Worm (Caenorhabditis elegans) whole organism, young adult: ENCODE results near the gene rad-54.L2.
A peak's percentile ranks its signal among the peaks of the same experiment; 100 is the strongest.

Experiments used
- D2030.7 ChIP-seq: fragments of 200-800 bp; sonication (Bioruptor generic); IDR thresholded peaks from 2 replicates; pipeline ENCODE4 v1.3.6; 2022; ENCODE audit warnings: missing genetic modification reagents, missing genetic modification characterization, missing compliant biosample characterization
- F10E7.11 ChIP-seq: sonication (generic microtip); optimal IDR thresholded peaks from 2 replicates; lab custom pipeline; 2017; ENCODE audit warnings: mild to moderate bottlenecking, missing genetic modification characterization, moderate library complexity, missing compliant biosample characterization
- F33H1.4 ChIP-seq: fragments of 200-800 bp; sonication (Bioruptor generic); IDR thresholded peaks from 2 replicates; pipeline ENCODE4 v1.3.6; 2022; ENCODE audit warnings: missing genetic modification reagents, missing genetic modification characterization, missing compliant biosample characterization
- F37B4.10 ChIP-seq: fragments of 200-800 bp; sonication (Bioruptor generic); IDR thresholded peaks from 2 replicates; pipeline ENCODE4 v1.3.6; 2022; ENCODE audit warnings: missing genetic modification characterization, missing compliant biosample characterization
- F39B2.1 ChIP-seq: fragments of 200-800 bp; sonication (Bioruptor generic); IDR thresholded peaks from 2 replicates; pipeline ENCODE4 v1.3.6; 2022; ENCODE audit warnings: missing genetic modification reagents, missing genetic modification characterization, missing compliant biosample characterization
- K12H6.12 ChIP-seq: fragments of 200-800 bp; sonication (Bioruptor generic); optimal IDR thresholded peaks from 2 replicates; lab custom pipeline; 2018; ENCODE audit warnings: mild to moderate bottlenecking, missing genetic modification characterization, missing compliant biosample characterization
- akir-1 ChIP-seq: fragments of 200-800 bp; sonication (Bioruptor generic); optimal IDR thresholded peaks from 2 replicates; lab custom pipeline; 2018; ENCODE audit warnings: mild to moderate bottlenecking, missing genetic modification characterization, moderate library complexity, missing compliant biosample characterization
- ama-1 ChIP-seq, 3 experiments: fragments of 150-350 bp in 1 of 3; sonication (generic microtip) in 2 of 3; optimal IDR thresholded peaks; 2 replicates each; lab custom pipeline; 2014 to 2018; ENCODE audit warnings: missing biosample characterization in 2 of 3, missing genetic modification characterization in 2 of 3, missing genetic modification reagents in 2 of 3
- aptf-3 ChIP-seq: fragments of 200-800 bp; sonication (Bioruptor generic); IDR thresholded peaks from 2 replicates; pipeline ENCODE4 v1.3.6; 2022; ENCODE audit warnings: missing genetic modification characterization, missing compliant biosample characterization
- attf-5 ChIP-seq: fragments of 200-800 bp; sonication (Bioruptor generic); optimal IDR thresholded peaks from 2 replicates; lab custom pipeline; 2018; ENCODE audit warnings: mild to moderate bottlenecking, missing genetic modification characterization, missing compliant biosample characterization
- attf-6 ChIP-seq: fragments of 200-800 bp; sonication (Bioruptor generic); IDR thresholded peaks from 2 replicates; pipeline ENCODE4 v1.3.6; 2022; ENCODE audit warnings: missing genetic modification reagents, missing genetic modification characterization, missing compliant biosample characterization
- cebp-1 ChIP-seq, 2 experiments: fragments of 200-800 bp in 1 of 2; sonication (Bioruptor generic) in 1 of 2; sonication (generic microtip) in 1 of 2; IDR thresholded peaks in 1 of 2; optimal IDR thresholded peaks in 1 of 2; 2 replicates each; pipeline versions ENCODE4 v1.3.6 to Lab custom; 2017 to 2022; ENCODE audit warnings: missing compliant biosample characterization in 2 of 2, missing genetic modification characterization in 2 of 2, mild to moderate bottlenecking in 1 of 2, missing genetic modification reagents in 1 of 2, moderate library complexity in 1 of 2
- ceh-100 ChIP-seq: fragments of 200-800 bp; sonication (Bioruptor generic); IDR thresholded peaks from 2 replicates; pipeline ENCODE4 v1.3.6; 2022; ENCODE audit warnings: missing genetic modification reagents, missing genetic modification characterization, missing compliant biosample characterization
- ekl-4 ChIP-seq: fragments of 200-800 bp; sonication (Bioruptor generic); IDR thresholded peaks from 2 replicates; pipeline ENCODE4 v1.3.6; 2022; ENCODE audit warnings: missing genetic modification reagents, missing genetic modification characterization, missing compliant biosample characterization
- him-1 ChIP-seq: sonication (generic microtip); optimal IDR thresholded peaks from 2 replicates; lab custom pipeline; 2016; ENCODE audit warnings: missing genotype, missing genetic modification reagents, missing genetic modification characterization, missing compliant biosample characterization
- hmg-1.2 ChIP-seq: fragments of 200-800 bp; sonication (Bioruptor generic); IDR thresholded peaks from 2 replicates; pipeline ENCODE4 v1.3.6; 2022; ENCODE audit warnings: missing genetic modification reagents, missing genetic modification characterization, missing compliant biosample characterization
- lin-35 ChIP-seq, 3 experiments: fragments of 150-350 bp in 2 of 3; sonication (generic microtip) in 1 of 3; optimal IDR thresholded peaks; 2 replicates each; lab custom pipeline; 2014 to 2018; ENCODE audit warnings: missing biosample characterization in 3 of 3, missing genetic modification characterization in 3 of 3, missing genetic modification reagents in 3 of 3
- mcd-1 ChIP-seq: fragments of 200-800 bp; sonication (Bioruptor generic); IDR thresholded peaks from 2 replicates; pipeline ENCODE4 v1.3.6; 2022; ENCODE audit warnings: missing genetic modification reagents, missing genetic modification characterization, missing compliant biosample characterization
- nfya-1 ChIP-seq: sonication (generic microtip); optimal IDR thresholded peaks from 2 replicates; lab custom pipeline; 2017; ENCODE audit warnings: antibody characterized with exemption, missing compliant biosample characterization, missing genetic modification characterization, borderline replicate concordance; ENCODE audit not compliant: insufficient read depth
- nfyb-1 ChIP-seq: fragments of 200-800 bp; sonication (Bioruptor generic); IDR thresholded peaks from 2 replicates; pipeline ENCODE4 v1.3.6; 2022; ENCODE audit warnings: missing genetic modification reagents, missing genetic modification characterization, missing compliant biosample characterization
- nhr-120 ChIP-seq: fragments of 200-800 bp; sonication (Bioruptor generic); IDR thresholded peaks from 2 replicates; pipeline ENCODE4 v1.3.6; 2022; ENCODE audit warnings: missing genetic modification characterization, missing compliant biosample characterization
- nhr-179 ChIP-seq: sonication (generic microtip); optimal IDR thresholded peaks from 2 replicates; lab custom pipeline; 2016; ENCODE audit warnings: mild to moderate bottlenecking, missing genetic modification characterization, missing compliant biosample characterization
- nhr-80 ChIP-seq: sonication (generic microtip); optimal IDR thresholded peaks from 2 replicates; lab custom pipeline; 2016; ENCODE audit warnings: missing genetic modification characterization, missing compliant biosample characterization
- pbrm-1 ChIP-seq: fragments of 200-800 bp; sonication (Bioruptor generic); IDR thresholded peaks from 2 replicates; pipeline ENCODE4 v1.3.6; 2022; ENCODE audit warnings: missing genetic modification reagents, missing genetic modification characterization, missing compliant biosample characterization
- snpc-3.4 ChIP-seq: sonication (generic microtip); optimal IDR thresholded peaks from 2 replicates; lab custom pipeline; 2017; ENCODE audit warnings: missing genetic modification characterization, mild to moderate bottlenecking, missing compliant biosample characterization, antibody characterized with exemption, moderate library complexity, missing genotype, missing genetic modification reagents
- snpc-4 ChIP-seq, 5 experiments: fragments of 150-350 bp in 1 of 5; sonication (generic microtip) in 4 of 5; optimal IDR thresholded peaks; 2 replicates each; lab custom pipeline; 2014 to 2018; ENCODE audit warnings: missing genetic modification characterization in 5 of 5, missing biosample characterization in 3 of 5, antibody characterized with exemption in 2 of 5, mild to moderate bottlenecking in 2 of 5, missing compliant biosample characterization in 2 of 5, missing genotype in 2 of 5, moderate library complexity in 2 of 5, missing genetic modification reagents in 1 of 5
- tbp1 ChIP-seq: fragments of 200-800 bp; sonication (Bioruptor generic); optimal IDR thresholded peaks from 2 replicates; lab custom pipeline; 2018; ENCODE audit warnings: mild to moderate bottlenecking, missing genetic modification characterization, missing compliant biosample characterization
- zfh-2 ChIP-seq: fragments of 200-800 bp; sonication (Bioruptor generic); conservative IDR thresholded peaks from 2 replicates; pipeline ENCODE4 v1.3.6; 2022; ENCODE audit warnings: missing genetic modification reagents, missing genetic modification characterization, missing compliant biosample characterization
- ztf-22 ChIP-seq: fragments of 200-800 bp; sonication (Bioruptor generic); optimal IDR thresholded peaks from 2 replicates; lab custom pipeline; 2018; ENCODE audit warnings: mild to moderate bottlenecking, missing genetic modification characterization, moderate library complexity, missing compliant biosample characterization
- ztf-26 ChIP-seq: sonication (generic microtip); optimal IDR thresholded peaks from 2 replicates; lab custom pipeline; 2017; ENCODE audit warnings: missing genetic modification characterization, missing compliant biosample characterization

Gene rad-54.L2

ce11 chrIV:8893746-8894145 is at the start of gene rad-54.L2 (continued):
- TF ChIP-seq hmg-1.2 (GFP tag; lab: Robert Waterston, UW) (peak; percentile 69; the same call in 1 of the 2 replicates), pbrm-1 (GFP tag; lab: Robert Waterston, UW) (peak; percentile 42; the same call in 1 of the 2 replicates), F37B4.10 (GFP tag; lab: Robert Waterston, UW) (no peak), attf-6 (GFP tag; lab: Robert Waterston, UW) (no peak), ama-1 (optimal IDR thresholded peaks at IDR 0.05; lab: Kevin White, UChicago) (no peak), ama-1 (GFP tag; optimal IDR thresholded peaks at IDR 0.05; lab: Kevin White, UChicago) (no peak), ekl-4 (GFP tag; lab: Robert Waterston, UW) (peak; percentile 68; the same call in 1 of the 2 replicates), F10E7.11 (tag; lab: Kevin White, UChicago) (no peak), nfyb-1 (GFP tag; lab: Robert Waterston, UW) (peak; percentile 59; the same call in 1 of the 2 replicates), F33H1.4 (peak; percentile 33; the same call in 1 of the 2 replicates), him-1 (no peak), F39B2.1 (0 out of 2 replicates have a peak, but pooled peaks have one; percentile 26), nhr-179 (tag; lab: Kevin White, UChicago) (no peak), attf-5 (GFP tag; lab: Kevin White, UChicago) (peak; percentile 78), cebp-1 (GFP tag; IDR thresholded peaks at IDR 0.05; lab: Robert Waterston, UW) (peak; percentile 94), cebp-1 (tag; optimal IDR thresholded peaks at IDR 0.05; lab: Kevin White, UChicago) (peak; percentile 97), snpc-4 (GFP tag; optimal IDR thresholded peaks at IDR 0.05; lab: Kevin White, UChicago) (no peak), snpc-4 (tag; optimal IDR thresholded peaks at IDR 0.05; lab: Kevin White, UChicago) (peak in 2 of 4 experiments; percentile 14 to 35), zfh-2 (GFP tag; lab: Robert Waterston, UW) (no peak), ztf-22 (GFP tag; lab: Kevin White, UChicago) (no peak), aptf-3 (GFP tag; lab: Robert Waterston, UW) (no peak)

- no peak for TF ChIP-seq snpc-3.4
- no peak for TF ChIP-seq nhr-120 (GFP tag; lab: Robert Waterston, UW)
- TF ChIP-seq ztf-26 (tag; lab: Kevin White, UChicago) = no peak
- no peak for TF ChIP-seq nhr-80 (tag; lab: Kevin White, UChicago)
- TF ChIP-seq nfya-1 (tag; lab: Kevin White, UChicago) = no peak
- TF ChIP-seq, all 124 proteins: peak for 0
Measured at ce11 chrIV:8844457-8844856, 49.4 kb upstream of the rad-54.L2 start, which contains the start of gene T11B7.2. TSS of gene T11B7.2 (minus strand) at chrIV:8844557.

- TF ChIP-seq nhr-80 (tag; lab: Kevin White, UChicago) = peak; percentile 68
- no peak for TF ChIP-seq akir-1 (GFP tag; lab: Kevin White, UChicago)
Measured at ce11 chrIV:8845922-8846321, 48.0 kb upstream of the rad-54.L2 start.

ce11 chrIV:8847918-8848317 is 46.0 kb upstream of the rad-54.L2 start, which contains the start of gene col-118:
TSS of gene col-118 (plus strand) at chrIV:8848218.
- TF ChIP-seq lin-35 (GFP tag; optimal IDR thresholded peaks at IDR 0.05; lab: Kevin White, UChicago) (no peak), ceh-100 (GFP tag; lab: Robert Waterston, UW) (no peak), K12H6.12 (tag; lab: Kevin White, UChicago) (no peak), D2030.7 (no peak), mcd-1 (GFP tag; lab: Robert Waterston, UW) (no peak), tbp1 (GFP tag; lab: Kevin White, UChicago) (no peak), nhr-120 (GFP tag; lab: Robert Waterston, UW) (no peak)
